Worm (Caenorhabditis elegans) whole organism, L4 larva: Measurements from ENCODE around the gene pdzd-8.

Source experiments
- F44E2.7 ChIP-seq: fragments of 200-800 bp; sonication (Bioruptor generic); IDR thresholded peaks from 2 replicates; pipeline ENCODE4 v2.1.2; 2022; ENCODE audit warnings: missing genetic modification characterization, missing compliant biosample characterization
- ZK337.2 ChIP-seq: fragments of 200-800 bp; sonication (Bioruptor generic); IDR thresholded peaks from 2 replicates; pipeline ENCODE4 v1.3.6; 2022; ENCODE audit warnings: missing genetic modification reagents, missing genetic modification characterization, missing compliant biosample characterization
- aly-2 ChIP-seq: sonication (generic microtip); optimal IDR thresholded peaks from 2 replicates; lab custom pipeline; 2018; ENCODE audit warnings: missing biosample characterization, missing genetic modification characterization
- ama-1 ChIP-seq: fragments of 150-350 bp; optimal IDR thresholded peaks from 2 replicates; lab custom pipeline; 2014; ENCODE audit warnings: inconsistent platforms, mixed read lengths
- attf-4 ChIP-seq: sonication (generic microtip); optimal IDR thresholded peaks from 3 replicates; lab custom pipeline; 2017; ENCODE audit warnings: missing biosample characterization, missing genetic modification characterization
- dpl-1 ChIP-seq: fragments of 150-350 bp; optimal IDR thresholded peaks from 2 replicates; lab custom pipeline; 2014; ENCODE audit warnings: missing biosample characterization, missing genetic modification reagents, missing genetic modification characterization
- pha-4 ChIP-seq, 2 experiments: fragments of 150-350 bp in 1 of 2; fragments of 200-800 bp in 1 of 2; sonication (Bioruptor generic) in 1 of 2; IDR thresholded peaks in 1 of 2; optimal IDR thresholded peaks in 1 of 2; 2 replicates each; pipeline versions ENCODE4 v1.3.6 to Lab custom; 2014 to 2022; ENCODE audit warnings: missing genetic modification characterization in 2 of 2, missing genetic modification reagents in 2 of 2, missing biosample characterization in 1 of 2, missing compliant biosample characterization in 1 of 2
- zag-1 ChIP-seq: fragments of 150-350 bp; optimal IDR thresholded peaks from 2 replicates; lab custom pipeline; 2014; ENCODE audit warnings: missing biosample characterization, missing genetic modification characterization
- ztf-11 ChIP-seq: fragments of 150-350 bp; optimal IDR thresholded peaks from 2 replicates; lab custom pipeline; 2014; ENCODE audit warnings: missing biosample characterization, missing genetic modification characterization

- no peak for TF ChIP-seq dpl-1 (GFP tag; lab: Kevin White, UChicago)
- no peak for TF ChIP-seq ztf-11 (tag; lab: Kevin White, UChicago)
- TF ChIP-seq F44E2.7 = no peak
- TF ChIP-seq ZK337.2 (GFP tag; lab: Robert Waterston, UW) = no peak
- no peak for TF ChIP-seq aly-2 (tag; lab: Kevin White, UChicago)
- TF ChIP-seq zag-1 = no peak
- no peak for TF ChIP-seq attf-4 (tag; lab: Kevin White, UChicago)
- TF ChIP-seq ama-1 (lab: Kevin White, UChicago) = no peak
- no peak for TF ChIP-seq pha-4 (GFP tag; IDR thresholded peaks at IDR 0.05; lab: Robert Waterston, UW)
- no peak for TF ChIP-seq pha-4 (tag; optimal IDR thresholded peaks at IDR 0.05; lab: Kevin White, UChicago)
These were observed 2.7 kb downstream of the pdzd-8 start for ce11 chrIV:8978047-8978446.
